Fruit fly (Drosophila melanogaster) whole organism, embryonic: ENCODE measurements around the gene Myo10A.

Experiments
- CG10274 ChIP-seq: fragments of 200-800 bp; sonication (Bioruptor generic); optimal IDR thresholded peaks from 3 replicates; lab custom pipeline; 2017; ENCODE audit warnings: missing biosample characterization, mild to moderate bottlenecking, missing genetic modification characterization
- CG10321 ChIP-seq: fragments of 200-800 bp; sonication (Bioruptor generic); IDR thresholded peaks from 2 replicates; pipeline ENCODE4 v1.3.6; 2022; ENCODE audit warnings: missing biosample characterization, missing genetic modification characterization
- CG10959 ChIP-seq: fragments of 200-800 bp; sonication (Bioruptor generic); IDR thresholded peaks from 2 replicates; pipeline ENCODE4 v1.3.6; 2022; ENCODE audit warnings: missing biosample characterization, missing genetic modification characterization
- CG11247 ChIP-seq: fragments of 200-800 bp; sonication (Bioruptor generic); IDR thresholded peaks from 2 replicates; pipeline ENCODE4 v1.3.6; 2022; ENCODE audit warnings: missing biosample characterization, missing genetic modification characterization
- CG11398 ChIP-seq: fragments of 200-800 bp; sonication (Bioruptor generic); optimal IDR thresholded peaks from 2 replicates; lab custom pipeline; 2016; ENCODE audit warnings: missing biosample characterization, missing genetic modification characterization
- CG1233 ChIP-seq: fragments of 200-800 bp; sonication (Bioruptor generic); optimal IDR thresholded peaks from 4 replicates; lab custom pipeline; 2018; ENCODE audit warnings: missing biosample characterization, mild to moderate bottlenecking, missing genetic modification characterization
- CG14050 ChIP-seq: fragments of 200-800 bp; sonication (Bioruptor generic); IDR thresholded peaks from 3 replicates; pipeline ENCODE4 v1.3.6; 2022; ENCODE audit warnings: missing biosample characterization, missing genetic modification characterization
- CG15011 ChIP-seq: fragments of 200-800 bp; sonication (Bioruptor generic); optimal IDR thresholded peaks from 3 replicates; lab custom pipeline; 2018; ENCODE audit warnings: missing biosample characterization, mild to moderate bottlenecking, missing genetic modification characterization
- CG15514 ChIP-seq: fragments of 200-800 bp; sonication (Bioruptor generic); optimal IDR thresholded peaks from 3 replicates; lab custom pipeline; 2017; ENCODE audit warnings: missing biosample characterization, missing genetic modification characterization, mild to moderate bottlenecking, moderate library complexity, missing genetic modification reagents
- CG15601 ChIP-seq: fragments of 200-800 bp; sonication (Bioruptor generic); optimal IDR thresholded peaks from 3 replicates; lab custom pipeline; 2019; ENCODE audit warnings: missing biosample characterization, mild to moderate bottlenecking, missing genetic modification characterization, moderate library complexity
- CG16815 ChIP-seq: fragments of 200-800 bp; sonication (Bioruptor generic); optimal IDR thresholded peaks from 3 replicates; lab custom pipeline; 2017; ENCODE audit warnings: missing biosample characterization, mild to moderate bottlenecking, missing genetic modification characterization
- CG2678 ChIP-seq: fragments of 200-800 bp; sonication (Bioruptor generic); optimal IDR thresholded peaks from 3 replicates; lab custom pipeline; 2019; ENCODE audit warnings: missing biosample characterization, mild to moderate bottlenecking, missing genetic modification characterization, moderate library complexity
- CG3407 ChIP-seq: fragments of 200-800 bp; sonication (Bioruptor generic); optimal IDR thresholded peaks from 2 replicates; lab custom pipeline; 2018; ENCODE audit warnings: missing biosample characterization, mild to moderate bottlenecking, missing genetic modification characterization
- CG34224 ChIP-seq: fragments of 200-800 bp; sonication (Bioruptor generic); IDR thresholded peaks from 3 replicates; pipeline ENCODE4 v1.3.6; 2022; ENCODE audit warnings: missing biosample characterization, missing genetic modification characterization; ENCODE audit not compliant: partially characterized antibody
- CG6254 ChIP-seq: fragments of 200-800 bp; sonication (Bioruptor generic); optimal IDR thresholded peaks from 3 replicates; lab custom pipeline; 2017; ENCODE audit warnings: mild to moderate bottlenecking, missing biosample characterization, missing genetic modification reagents, missing genetic modification characterization
- CG7271 ChIP-seq: fragments of 200-800 bp; sonication (Bioruptor generic); optimal IDR thresholded peaks from 2 replicates; lab custom pipeline; 2018; ENCODE audit warnings: missing biosample characterization, mild to moderate bottlenecking, missing genetic modification characterization, moderate library complexity
- CG7372 ChIP-seq: fragments of 200-800 bp; sonication (Bioruptor generic); IDR thresholded peaks from 2 replicates; pipeline ENCODE4 v1.3.6; 2022; ENCODE audit warnings: missing biosample characterization, missing genetic modification characterization
- CG7556 ChIP-seq: fragments of 200-800 bp; sonication (Bioruptor generic); optimal IDR thresholded peaks from 2 replicates; lab custom pipeline; 2017; ENCODE audit warnings: missing biosample characterization, mild to moderate bottlenecking, missing genetic modification characterization
- CG9437 ChIP-seq: fragments of 200-800 bp; sonication (Bioruptor generic); optimal IDR thresholded peaks from 2 replicates; lab custom pipeline; 2018; ENCODE audit warnings: missing biosample characterization, mild to moderate bottlenecking, missing genetic modification characterization
- CTCF ChIP-seq: fragments of 200-800 bp; sonication (Bioruptor generic); optimal IDR thresholded peaks from 2 replicates; lab custom pipeline; 2017; ENCODE audit warnings: missing biosample characterization, mild to moderate bottlenecking, missing genetic modification characterization, moderate library complexity
- CrebB ChIP-seq: fragments of 200-800 bp; sonication (Bioruptor generic); optimal IDR thresholded peaks from 3 replicates; lab custom pipeline; 2018; ENCODE audit warnings: missing biosample characterization, mild to moderate bottlenecking, missing genetic modification characterization
- Gug ChIP-seq: fragments of 200-800 bp; sonication (Bioruptor generic); IDR thresholded peaks from 4 replicates; pipeline ENCODE4 v1.3.6; 2022; ENCODE audit warnings: missing biosample characterization, missing genetic modification characterization
- H15 ChIP-seq: fragments of 200-800 bp; sonication (Bioruptor generic); IDR thresholded peaks from 3 replicates; pipeline ENCODE4 v1.3.6; 2022; ENCODE audit warnings: missing biosample characterization, missing genetic modification characterization
- HmgZ ChIP-seq: fragments of 200-800 bp; sonication (Bioruptor generic); optimal IDR thresholded peaks from 2 replicates; lab custom pipeline; 2018; ENCODE audit warnings: missing biosample characterization, mild to moderate bottlenecking, missing genetic modification characterization
- Hsf ChIP-seq: fragments of 200-800 bp; sonication (Bioruptor generic); optimal IDR thresholded peaks from 3 replicates; lab custom pipeline; 2016; ENCODE audit warnings: missing biosample characterization, missing genetic modification characterization
- NC2α ChIP-seq: fragments of 200-800 bp; sonication (Bioruptor generic); optimal IDR thresholded peaks from 2 replicates; lab custom pipeline; 2016; ENCODE audit warnings: missing biosample characterization, missing genetic modification characterization
- NFAT ChIP-seq: fragments of 200-800 bp; sonication (Bioruptor generic); IDR thresholded peaks from 2 replicates; pipeline ENCODE4 v1.3.6; 2022; ENCODE audit warnings: missing biosample characterization, missing genetic modification characterization
- Nf-YB ChIP-seq: fragments of 200-800 bp; sonication (Bioruptor generic); optimal IDR thresholded peaks from 3 replicates; lab custom pipeline; 2019; ENCODE audit warnings: missing biosample characterization, mild to moderate bottlenecking, missing genetic modification characterization, moderate library complexity
- PHDP ChIP-seq: fragments of 200-800 bp; sonication (Bioruptor generic); optimal IDR thresholded peaks from 3 replicates; lab custom pipeline; 2018; ENCODE audit warnings: missing biosample characterization, mild to moderate bottlenecking, missing genetic modification characterization, moderate library complexity
- Ptx1 ChIP-seq: fragments of 200-800 bp; sonication (Bioruptor generic); IDR thresholded peaks from 2 replicates; pipeline ENCODE4 v1.3.6; 2022; ENCODE audit warnings: missing biosample characterization, missing genetic modification characterization
- Sin3A ChIP-seq: fragments of >200 bp; optimal IDR thresholded peaks from 2 replicates; lab custom pipeline; 2018
- Vsx1 ChIP-seq: fragments of 200-800 bp; sonication (Bioruptor generic); optimal IDR thresholded peaks from 2 replicates; lab custom pipeline; 2017; ENCODE audit warnings: missing biosample characterization, mild to moderate bottlenecking, missing genetic modification characterization, missing genetic modification reagents
- YL-1 ChIP-seq: fragments of 200-800 bp; sonication (Bioruptor generic); optimal IDR thresholded peaks from 3 replicates; lab custom pipeline; 2017; ENCODE audit warnings: missing biosample characterization, mild to moderate bottlenecking, missing genetic modification characterization
- aop ChIP-seq: fragments of 200-800 bp; sonication (Bioruptor generic); IDR thresholded peaks from 2 replicates; pipeline ENCODE4 v1.3.6; 2022; ENCODE audit warnings: missing biosample characterization, missing genetic modification characterization
- bigmax ChIP-seq: fragments of 200-800 bp; sonication (Bioruptor generic); optimal IDR thresholded peaks from 2 replicates; lab custom pipeline; 2018; ENCODE audit warnings: missing biosample characterization, mild to moderate bottlenecking, missing genetic modification characterization
- corto ChIP-seq: fragments of 200-800 bp; sonication (Bioruptor generic); optimal IDR thresholded peaks from 2 replicates; lab custom pipeline; 2016; ENCODE audit warnings: missing biosample characterization, mild to moderate bottlenecking, missing genetic modification characterization, moderate library complexity
- dmrt99B ChIP-seq: fragments of 200-800 bp; sonication (Bioruptor generic); optimal IDR thresholded peaks from 2 replicates; lab custom pipeline; 2018; ENCODE audit warnings: missing biosample characterization, mild to moderate bottlenecking, missing genetic modification characterization, moderate library complexity
- en ChIP-seq: fragments of 200-800 bp; sonication (Bioruptor generic); optimal IDR thresholded peaks from 2 replicates; lab custom pipeline; 2016; ENCODE audit warnings: missing biosample characterization, missing genetic modification characterization
- esg ChIP-seq: fragments of 200-800 bp; sonication (Bioruptor generic); conservative IDR thresholded peaks from 2 replicates; pipeline ENCODE4 v1.3.6; 2022; ENCODE audit warnings: missing biosample characterization, missing genetic modification characterization
- gem ChIP-seq: fragments of 200-800 bp; sonication (Bioruptor generic); optimal IDR thresholded peaks from 2 replicates; lab custom pipeline; 2019; ENCODE audit warnings: missing biosample characterization, mild to moderate bottlenecking, missing genetic modification characterization, moderate library complexity
- gfzf ChIP-seq: fragments of 200-800 bp; sonication (Bioruptor generic); optimal IDR thresholded peaks from 2 replicates; lab custom pipeline; 2016; ENCODE audit warnings: missing biosample characterization, mild to moderate bottlenecking, missing genetic modification characterization, moderate library complexity
- insv ChIP-seq, 2 experiments: fragments of 200-800 bp; sonication (Bioruptor generic); optimal IDR thresholded peaks; 3 replicates each; lab custom pipeline; 2016 to 2018; ENCODE audit warnings: missing biosample characterization in 2 of 2, missing genetic modification characterization in 2 of 2
- kah ChIP-seq: fragments of 200-800 bp; sonication (Bioruptor generic); optimal IDR thresholded peaks from 2 replicates; lab custom pipeline; 2018; ENCODE audit warnings: missing biosample characterization, mild to moderate bottlenecking, missing genetic modification characterization
- nerfin-1 ChIP-seq: fragments of 200-800 bp; sonication (Bioruptor generic); optimal IDR thresholded peaks from 3 replicates; lab custom pipeline; 2019; ENCODE audit warnings: missing biosample characterization, mild to moderate bottlenecking, missing genetic modification characterization, moderate library complexity
- pho ChIP-seq: fragments of 200-800 bp; sonication (Bioruptor generic); optimal IDR thresholded peaks from 2 replicates; lab custom pipeline; 2016; ENCODE audit warnings: missing biosample characterization, missing genetic modification characterization
- pum ChIP-seq: fragments of 200-800 bp; sonication (Bioruptor generic); optimal IDR thresholded peaks from 2 replicates; lab custom pipeline; 2016; ENCODE audit warnings: missing biosample characterization, missing genetic modification characterization
- ro ChIP-seq: fragments of 200-800 bp; sonication (Bioruptor generic); IDR thresholded peaks from 2 replicates; pipeline ENCODE4 v1.3.6; 2022; ENCODE audit warnings: missing biosample characterization, missing genetic modification characterization
- sr ChIP-seq: fragments of 200-800 bp; sonication (Bioruptor generic); IDR thresholded peaks from 3 replicates; pipeline ENCODE4 v1.3.6; 2022; ENCODE audit warnings: missing biosample characterization, missing genetic modification characterization
- ssp ChIP-seq: fragments of 200-800 bp; sonication (Bioruptor generic); IDR thresholded peaks from 2 replicates; pipeline ENCODE4 v1.3.6; 2022; ENCODE audit warnings: missing biosample characterization, missing genetic modification characterization
- wdn ChIP-seq: fragments of 200-800 bp; sonication (Bioruptor generic); IDR thresholded peaks from 2 replicates; pipeline ENCODE4 v1.3.6; 2022; ENCODE audit warnings: missing biosample characterization, missing genetic modification characterization
- zen2 ChIP-seq: fragments of 200-800 bp; sonication (Bioruptor generic); IDR thresholded peaks from 3 replicates; pipeline ENCODE4 v1.3.6; 2022; ENCODE audit warnings: missing biosample characterization, missing genetic modification characterization; ENCODE audit not compliant: partially characterized antibody

Gene Myo10A

dm6 chrX:10936599-10936998 is 6.0 kb downstream of the Myo10A start (continued):
- TF ChIP-seq CG15601 (tag; lab: Kevin White, UChicago) (peak; percentile 62), Sin3A (no peak), gfzf (GFP tag; lab: Kevin White, UChicago) (no peak), CTCF (GFP tag; lab: Kevin White, UChicago) (peak; percentile 32), Nf-YB (peak; percentile 55), CG9437 (GFP tag; lab: Kevin White, UChicago) (peak; percentile 74), Ptx1 (GFP tag; lab: Robert Waterston, UW) (peak; percentile 86), en (peak; percentile 83), CG15011 (GFP tag; lab: Kevin White, UChicago) (peak; percentile 54), sr (GFP tag; lab: Robert Waterston, UW) (peak; percentile 58; the same call in 1 of the 3 replicates), NC2α (GFP tag; lab: Kevin White, UChicago) (peak; percentile 46), nerfin-1 (tag; lab: Kevin White, UChicago) (peak; percentile 82), esg (GFP tag; lab: Robert Waterston, UW) (peak; percentile 85), gem (tag; lab: Kevin White, UChicago) (peak; percentile 91), CG10959 (GFP tag; lab: Robert Waterston, UW) (peak; percentile 64), CG34224 (GFP tag; lab: Robert Waterston, UW) (no peak), aop (GFP tag; lab: Robert Waterston, UW) (peak; percentile 52; the same call in 1 of the 2 replicates), CG16815 (GFP tag; lab: Kevin White, UChicago) (peak; percentile 32), CG15514 (GFP tag; lab: Kevin White, UChicago) (peak; percentile 57), ro (GFP tag; lab: Robert Waterston, UW) (0 out of 2 replicates have a peak, but pooled peaks have one; percentile 42), CG11247 (GFP tag; lab: Robert Waterston, UW) (peak; percentile 78), wdn (peak; percentile 50), CG7556 (GFP tag; lab: Kevin White, UChicago) (peak; percentile 82), NFAT (GFP tag; lab: Robert Waterston, UW) (peak; percentile 68; the same call in 1 of the 2 replicates), dmrt99B (tag; lab: Kevin White, UChicago) (peak; percentile 93), CG1233 (GFP tag; lab: Kevin White, UChicago) (peak; percentile 78), kah (GFP tag; lab: Kevin White, UChicago) (peak; percentile 75), CG10274 (GFP tag; lab: Kevin White, UChicago) (peak; percentile 36), pho (GFP tag; lab: Kevin White, UChicago) (peak; percentile 47), insv (GFP tag; optimal IDR thresholded peaks at IDR 0.05; lab: Kevin White, UChicago) (peak in 1 of 2 experiments; percentile 17), CG6254 (peak; percentile 58), CG10321 (GFP tag; lab: Robert Waterston, UW) (peak; percentile 36; the same call in 1 of the 2 replicates), CG11398 (GFP tag; lab: Kevin White, UChicago) (peak; percentile 74), CG3407 (GFP tag; lab: Kevin White, UChicago) (peak; percentile 67), CrebB (tag; lab: Kevin White, UChicago) (peak; percentile 82), Gug (GFP tag; lab: Robert Waterston, UW) (peak; percentile 64; the same call in 3 of the 4 replicates), zen2 (GFP tag; lab: Robert Waterston, UW) (no peak), CG14050 (GFP tag; lab: Robert Waterston, UW) (peak; percentile 81), CG2678 (peak; percentile 92), ssp (GFP tag; lab: Robert Waterston, UW) (peak; percentile 68), Hsf (peak; percentile 80), bigmax (GFP tag; lab: Kevin White, UChicago) (no peak), CG7271 (peak; percentile 52), YL-1 (GFP tag; lab: Kevin White, UChicago) (peak; percentile 13), Vsx1 (GFP tag; lab: Kevin White, UChicago) (peak; percentile 61), CG7372 (GFP tag; lab: Robert Waterston, UW) (peak; percentile 67), PHDP (tag; lab: Kevin White, UChicago) (peak; percentile 84), H15 (peak; percentile 80), pum (GFP tag; lab: Kevin White, UChicago) (peak; percentile 78), HmgZ (tag; lab: Kevin White, UChicago) (peak; percentile 88), corto (GFP tag; lab: Kevin White, UChicago) (no peak)
